Worm (Caenorhabditis elegans): ENCODE measurements around the gene uvs-1.
A peak's percentile ranks its signal among the peaks of the same experiment; 100 is the strongest.

uvs-1 gene

ce11 chrV:7804064-7804800 is at the start of gene uvs-1:
uvs-1 (minus strand) TSS chrV:7804208.
- no peak for TF ChIP-seq pha-4 (tag; optimal IDR thresholded peaks at IDR 0.05)
- TF ChIP-seq hlh-1 (tag; optimal IDR thresholded peaks at IDR 0.05), result peak; percentile 62
- peak; percentile 14 for TF ChIP-seq mep-1 (tag; optimal IDR thresholded peaks at IDR 0.05)
- peak; percentile 23 for TF ChIP-seq lsy-2 (tag; optimal IDR thresholded peaks at IDR 0.05)
- no peak for TF ChIP-seq unc-39 (tag; optimal IDR thresholded peaks at IDR 0.05)
- TF ChIP-seq zip-8 (tag; optimal IDR thresholded peaks at IDR 0.05), result no peak

ce11 chrV:7852078-7852477 is 48.1 kb upstream of the uvs-1 start:
- no peak for TF ChIP-seq unc-120 (tag; optimal IDR thresholded peaks at IDR 0.05; ENCODE audit: poor library complexity, severe bottlenecking)
- no peak for TF ChIP-seq bed-3 (GFP tag; optimal IDR thresholded peaks at IDR 0.05)
- TF ChIP-seq snpc-4 (tag; optimal IDR thresholded peaks at IDR 0.05), result no peak
- no peak for TF ChIP-seq unc-39 (tag; optimal IDR thresholded peaks at IDR 0.05)
- no peak for TF ChIP-seq lsy-2 (tag; optimal IDR thresholded peaks at IDR 0.05)
- no peak for TF ChIP-seq ceh-83 (GFP tag; optimal IDR thresholded peaks at IDR 0.05)
- no peak for TF ChIP-seq sptf-1 (tag; optimal IDR thresholded peaks at IDR 0.05)
- no peak for TF ChIP-seq nhr-76 (tag; optimal IDR thresholded peaks at IDR 0.05)
- TF ChIP-seq sem-2 (GFP tag; optimal IDR thresholded peaks at IDR 0.05), result no peak

ce11 chrV:7848251-7848650 is 44.2 kb upstream of the uvs-1 start:
- TF ChIP-seq sptf-1 (tag; optimal IDR thresholded peaks at IDR 0.05) (peak; percentile 56), ceh-39 (tag; optimal IDR thresholded peaks at IDR 0.05) (no peak)

ce11 chrV:7847687-7848086 is 43.7 kb upstream of the uvs-1 start:
- TF ChIP-seq pha-4 (tag; optimal IDR thresholded peaks at IDR 0.05) (peak; percentile 62), unc-120 (tag; optimal IDR thresholded peaks at IDR 0.05; ENCODE audit: poor library complexity, severe bottlenecking) (no peak)

ce11 chrV:7847170-7847569 is 43.2 kb upstream of the uvs-1 start, which contains the start of gene memo-1:
memo-1 (minus strand) TSS chrV:7847171.
- TF ChIP-seq cnd-1 (tag; optimal IDR thresholded peaks at IDR 0.05), result no peak
- TF ChIP-seq sptf-1 (tag; optimal IDR thresholded peaks at IDR 0.05), result no peak
- TF ChIP-seq pha-4 (tag; optimal IDR thresholded peaks at IDR 0.05), result no peak
- TF ChIP-seq ham-2 (GFP tag; optimal IDR thresholded peaks at IDR 0.05), result no peak
- no peak for TF ChIP-seq unc-62 (GFP tag; optimal IDR thresholded peaks at IDR 0.05)
- no peak for TF ChIP-seq lsy-2 (tag; optimal IDR thresholded peaks at IDR 0.05)
- no peak for TF ChIP-seq sem-2 (GFP tag; optimal IDR thresholded peaks at IDR 0.05)
- no peak for TF ChIP-seq nhr-28 (tag; optimal IDR thresholded peaks at IDR 0.05)
- no peak for TF ChIP-seq nhr-12 (tag; optimal IDR thresholded peaks at IDR 0.05)
- no peak for TF ChIP-seq elt-3 (tag; optimal IDR thresholded peaks at IDR 0.05)
- TF ChIP-seq ceh-43 (GFP tag; optimal IDR thresholded peaks at IDR 0.05), result no peak
- no peak for TF ChIP-seq M03D4.4 (tag; optimal IDR thresholded peaks at IDR 0.05)
- no peak for TF ChIP-seq zip-8 (tag; optimal IDR thresholded peaks at IDR 0.05)
- no peak for TF ChIP-seq nhr-76 (tag; optimal IDR thresholded peaks at IDR 0.05)
- no peak for TF ChIP-seq hlh-1 (tag; optimal IDR thresholded peaks at IDR 0.05)
- no peak for TF ChIP-seq tbx-8 (GFP tag; optimal IDR thresholded peaks at IDR 0.05)
- no peak for TF ChIP-seq elt-1 (tag; optimal IDR thresholded peaks at IDR 0.05; ENCODE audit: borderline replicate concordance, insufficient read depth)
- no peak for TF ChIP-seq lin-13 (tag; optimal IDR thresholded peaks at IDR 0.05)
- no peak for TF ChIP-seq lin-32 (GFP tag; optimal IDR thresholded peaks at IDR 0.05)
- TF ChIP-seq snpc-4 (tag; optimal IDR thresholded peaks at IDR 0.05), result no peak

ce11 chrV:7842228-7842627 is 38.2 kb upstream of the uvs-1 start, which contains the start of gene grd-8:
grd-8 (plus strand) TSS chrV:7842528.
- no peak for TF ChIP-seq nhr-76 (tag; optimal IDR thresholded peaks at IDR 0.05)
- no peak for TF ChIP-seq nhr-2 (tag; optimal IDR thresholded peaks at IDR 0.05)
- no peak for TF ChIP-seq drap-1 (GFP tag; optimal IDR thresholded peaks at IDR 0.05)
- TF ChIP-seq ztf-11 (tag; optimal IDR thresholded peaks at IDR 0.05), result no peak
